Worm (Caenorhabditis elegans) whole organism, mixed stage, embryonic: Measurements from ENCODE around the gene mltn-1.
A peak's percentile ranks its signal among the peaks of the same experiment; 100 is the strongest.

Experiments used
- M03D4.4 ChIP-seq: sonication (generic microtip); optimal IDR thresholded peaks from 2 replicates; lab custom pipeline; 2017; ENCODE audit warnings: mild to moderate bottlenecking, missing genetic modification characterization, missing compliant biosample characterization
- bed-3 ChIP-seq: fragments of 200-800 bp; sonication (Bioruptor generic); optimal IDR thresholded peaks from 3 replicates; lab custom pipeline; 2018; ENCODE audit warnings: mild to moderate bottlenecking, missing genetic modification characterization, moderate library complexity, missing compliant biosample characterization
- blmp-1 ChIP-seq: fragments of 150-350 bp; optimal IDR thresholded peaks from 2 replicates; lab custom pipeline; 2014; ENCODE audit warnings: missing biosample characterization, missing genetic modification characterization
- ceh-43 ChIP-seq: fragments of 200-800 bp; sonication (Bioruptor generic); optimal IDR thresholded peaks from 2 replicates; lab custom pipeline; 2018; ENCODE audit warnings: mild to moderate bottlenecking, missing genetic modification characterization, moderate library complexity, missing compliant biosample characterization
- ceh-83 ChIP-seq: fragments of 200-800 bp; sonication (Bioruptor generic); optimal IDR thresholded peaks from 2 replicates; lab custom pipeline; 2018; ENCODE audit warnings: mild to moderate bottlenecking, missing genetic modification characterization, missing compliant biosample characterization
- ces-1 ChIP-seq: fragments of 150-350 bp; optimal IDR thresholded peaks from 2 replicates; lab custom pipeline; 2014; ENCODE audit warnings: missing biosample characterization, missing genetic modification reagents, missing genetic modification characterization
- cnd-1 ChIP-seq: fragments of 200-800 bp; sonication (Bioruptor generic); optimal IDR thresholded peaks from 2 replicates; lab custom pipeline; 2018; ENCODE audit warnings: mild to moderate bottlenecking, missing genetic modification characterization, missing compliant biosample characterization
- elt-1 ChIP-seq: sonication (generic microtip); optimal IDR thresholded peaks from 2 replicates; lab custom pipeline; 2017; ENCODE audit warnings: missing genetic modification characterization, mild to moderate bottlenecking, missing compliant biosample characterization, antibody characterized with exemption, moderate library complexity, borderline replicate concordance; ENCODE audit not compliant: insufficient read depth
- elt-3 ChIP-seq: fragments of 150-350 bp; optimal IDR thresholded peaks from 2 replicates; lab custom pipeline; 2014; ENCODE audit warnings: missing biosample characterization, missing genetic modification characterization
- flh-1 ChIP-seq: fragments of 200-800 bp; sonication (Bioruptor generic); optimal IDR thresholded peaks from 2 replicates; lab custom pipeline; 2018; ENCODE audit warnings: mild to moderate bottlenecking, missing genetic modification characterization, moderate library complexity, missing compliant biosample characterization
- ham-2 ChIP-seq: fragments of 200-800 bp; sonication (Bioruptor generic); optimal IDR thresholded peaks from 2 replicates; lab custom pipeline; 2018; ENCODE audit warnings: mild to moderate bottlenecking, missing genetic modification characterization, missing compliant biosample characterization
- hlh-1 ChIP-seq: fragments of 150-350 bp; optimal IDR thresholded peaks from 2 replicates; lab custom pipeline; 2014; ENCODE audit warnings: missing biosample characterization, missing genetic modification reagents, missing genetic modification characterization
- lin-32 ChIP-seq: fragments of 200-800 bp; sonication (Bioruptor generic); optimal IDR thresholded peaks from 2 replicates; lab custom pipeline; 2018; ENCODE audit warnings: mild to moderate bottlenecking, missing genetic modification characterization, missing compliant biosample characterization
- lsy-2 ChIP-seq: fragments of 150-350 bp; optimal IDR thresholded peaks from 2 replicates; lab custom pipeline; 2014; ENCODE audit warnings: missing biosample characterization, missing genetic modification characterization
- mep-1 ChIP-seq: fragments of 150-350 bp; optimal IDR thresholded peaks from 2 replicates; lab custom pipeline; 2017; ENCODE audit warnings: missing biosample characterization, missing genetic modification reagents, missing genetic modification characterization, inconsistent platforms
- mls-2 ChIP-seq: sonication (generic microtip); optimal IDR thresholded peaks from 2 replicates; lab custom pipeline; 2016; ENCODE audit warnings: mild to moderate bottlenecking, missing genetic modification characterization, moderate library complexity, missing compliant biosample characterization
- nhr-12 ChIP-seq: fragments of 150-350 bp; optimal IDR thresholded peaks from 2 replicates; lab custom pipeline; 2014; ENCODE audit warnings: missing biosample characterization, missing genetic modification characterization
- nhr-2 ChIP-seq: fragments of 150-350 bp; optimal IDR thresholded peaks from 2 replicates; lab custom pipeline; 2014; ENCODE audit warnings: missing biosample characterization, missing genetic modification characterization
- nhr-237 ChIP-seq: fragments of 150-350 bp; optimal IDR thresholded peaks from 2 replicates; lab custom pipeline; 2014; ENCODE audit warnings: missing biosample characterization, missing genetic modification characterization
- nhr-28 ChIP-seq: fragments of 150-350 bp; optimal IDR thresholded peaks from 2 replicates; lab custom pipeline; 2014; ENCODE audit warnings: missing biosample characterization, missing genetic modification characterization
- nhr-76 ChIP-seq: sonication (generic microtip); optimal IDR thresholded peaks from 2 replicates; lab custom pipeline; 2017; ENCODE audit warnings: missing biosample characterization, missing genetic modification characterization
- pha-4 ChIP-seq: fragments of 150-350 bp; optimal IDR thresholded peaks from 2 replicates; lab custom pipeline; 2018; ENCODE audit warnings: missing biosample characterization, missing genetic modification reagents, missing genetic modification characterization
- sem-2 ChIP-seq: fragments of 200-800 bp; sonication (Bioruptor generic); optimal IDR thresholded peaks from 2 replicates; lab custom pipeline; 2018; ENCODE audit warnings: mild to moderate bottlenecking, missing genetic modification characterization, missing compliant biosample characterization
- snpc-4 ChIP-seq: fragments of 150-350 bp; optimal IDR thresholded peaks from 2 replicates; lab custom pipeline; 2014; ENCODE audit warnings: missing biosample characterization, missing genetic modification characterization
- sptf-1 ChIP-seq: sonication (generic microtip); optimal IDR thresholded peaks from 2 replicates; lab custom pipeline; 2017; ENCODE audit warnings: mild to moderate bottlenecking, missing genetic modification characterization, moderate library complexity, missing compliant biosample characterization
- tbx-8 ChIP-seq: fragments of 200-800 bp; sonication (Bioruptor generic); optimal IDR thresholded peaks from 2 replicates; lab custom pipeline; 2018; ENCODE audit warnings: mild to moderate bottlenecking, missing genetic modification characterization, moderate library complexity, missing compliant biosample characterization
- unc-120 ChIP-seq: sonication (generic microtip); optimal IDR thresholded peaks from 2 replicates; lab custom pipeline; 2017; ENCODE audit warnings: missing genetic modification characterization, missing compliant biosample characterization; ENCODE audit not compliant: poor library complexity, severe bottlenecking
- unc-39 ChIP-seq: fragments of 150-350 bp; optimal IDR thresholded peaks from 2 replicates; lab custom pipeline; 2014; ENCODE audit warnings: missing biosample characterization, missing genetic modification characterization
- zip-8 ChIP-seq: fragments of 150-350 bp; optimal IDR thresholded peaks from 2 replicates; lab custom pipeline; 2014; ENCODE audit warnings: missing biosample characterization, missing genetic modification characterization
- ztf-11 ChIP-seq: fragments of 150-350 bp; optimal IDR thresholded peaks from 2 replicates; lab custom pipeline; 2014; ENCODE audit warnings: missing biosample characterization, missing genetic modification characterization

mltn-1 gene

ce11 chrII:13170696-13171095, 25.7 kb upstream of the mltn-1 start:
- TF ChIP-seq snpc-4 (tag; lab: Kevin White, UChicago), result no peak
- no peak for TF ChIP-seq nhr-237 (tag; lab: Kevin White, UChicago)
- no peak for TF ChIP-seq sem-2 (GFP tag; lab: Kevin White, UChicago)
- no peak for TF ChIP-seq bed-3 (GFP tag; lab: Kevin White, UChicago)
- TF ChIP-seq nhr-28 (tag; lab: Kevin White, UChicago), result no peak
- no peak for TF ChIP-seq ham-2 (GFP tag; lab: Kevin White, UChicago)
- TF ChIP-seq lsy-2 (tag; lab: Kevin White, UChicago), result no peak
- TF ChIP-seq hlh-1 (tag; lab: Kevin White, UChicago), result no peak
- TF ChIP-seq elt-1 (tag; lab: Kevin White, UChicago), result no peak
- no peak for TF ChIP-seq zip-8 (tag; lab: Kevin White, UChicago)
- TF ChIP-seq ztf-11, result no peak
- TF ChIP-seq cnd-1 (tag; lab: Kevin White, UChicago), result no peak
- no peak for TF ChIP-seq ces-1 (GFP tag; lab: Kevin White, UChicago)
- no peak for TF ChIP-seq nhr-76 (tag; lab: Kevin White, UChicago)
- no peak for TF ChIP-seq tbx-8 (GFP tag; lab: Kevin White, UChicago)
- TF ChIP-seq blmp-1, result no peak

DNA sequence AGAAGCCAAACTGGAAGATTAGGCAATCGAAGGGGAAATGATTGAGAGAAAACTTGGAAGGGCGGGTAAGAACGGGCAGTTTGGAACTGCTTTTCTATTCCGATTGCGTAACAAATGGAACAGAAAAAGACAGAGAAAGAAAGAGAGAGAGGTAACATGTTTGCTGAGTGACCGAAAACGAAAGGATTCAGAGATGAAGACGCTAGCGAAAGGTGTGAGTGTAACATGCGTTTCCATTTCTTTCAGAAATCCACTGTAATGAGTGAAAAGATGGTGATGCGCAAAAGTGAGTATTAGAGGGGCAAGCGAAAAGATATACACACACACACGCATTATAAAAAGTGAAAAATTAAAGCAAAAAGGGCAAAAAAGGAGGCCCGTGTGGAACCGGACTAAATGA, 22.5 kb upstream of the mltn-1 start:
- TF ChIP-seq nhr-2 (tag; lab: Kevin White, UChicago), result no peak
- TF ChIP-seq sptf-1 (tag; lab: Kevin White, UChicago), result no peak
- TF ChIP-seq ztf-11, result no peak
- TF ChIP-seq ham-2 (GFP tag; lab: Kevin White, UChicago), result no peak
- no peak for TF ChIP-seq lsy-2 (tag; lab: Kevin White, UChicago)
- no peak for TF ChIP-seq M03D4.4 (tag; lab: Kevin White, UChicago)
- TF ChIP-seq zip-8 (tag; lab: Kevin White, UChicago), result peak; percentile 32
- TF ChIP-seq bed-3 (GFP tag; lab: Kevin White, UChicago), result no peak
- TF ChIP-seq pha-4 (tag; lab: Kevin White, UChicago), result no peak
- no peak for TF ChIP-seq mls-2 (tag; lab: Kevin White, UChicago)
- TF ChIP-seq blmp-1, result peak; percentile 79

DNA sequence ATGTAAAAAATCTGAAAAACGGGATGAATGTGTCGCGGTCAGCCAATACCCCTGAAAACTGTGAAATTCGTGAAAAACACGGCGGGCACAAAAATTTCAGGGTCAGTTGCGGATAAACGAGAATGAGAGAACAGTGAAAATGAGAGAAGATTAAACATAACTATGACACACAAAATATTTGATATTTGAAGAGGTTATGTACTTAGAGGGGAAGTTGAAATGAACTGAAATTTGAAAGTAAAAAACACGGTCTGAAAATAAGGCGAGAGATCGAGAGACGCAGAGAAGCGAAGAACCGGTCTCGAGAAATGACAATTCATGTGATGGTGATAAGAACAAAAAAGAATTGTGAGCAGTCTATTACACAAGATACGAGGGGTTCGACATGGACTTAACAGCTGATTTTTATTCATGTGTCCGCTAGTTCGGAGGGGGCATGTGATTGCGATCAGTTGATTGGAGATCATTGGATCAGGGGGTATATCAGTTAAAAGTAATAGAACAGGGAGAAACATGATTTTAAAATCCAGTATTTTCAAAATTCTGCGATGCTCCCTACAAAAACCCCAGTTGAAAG, 20.7 kb upstream of the mltn-1 start, which contains the start of gene moe-3:
Gene moe-3, minus strand, starts transcription at position 51 of the 577 bp plus-strand sequence.
- TF ChIP-seq nhr-28 (tag; lab: Kevin White, UChicago) (no peak), ceh-43 (GFP tag; lab: Kevin White, UChicago) (no peak), sptf-1 (tag; lab: Kevin White, UChicago) (no peak), elt-3 (tag; lab: Kevin White, UChicago) (no peak)
- TF ChIP-seq, all 35 proteins: peak for 0

DNA sequence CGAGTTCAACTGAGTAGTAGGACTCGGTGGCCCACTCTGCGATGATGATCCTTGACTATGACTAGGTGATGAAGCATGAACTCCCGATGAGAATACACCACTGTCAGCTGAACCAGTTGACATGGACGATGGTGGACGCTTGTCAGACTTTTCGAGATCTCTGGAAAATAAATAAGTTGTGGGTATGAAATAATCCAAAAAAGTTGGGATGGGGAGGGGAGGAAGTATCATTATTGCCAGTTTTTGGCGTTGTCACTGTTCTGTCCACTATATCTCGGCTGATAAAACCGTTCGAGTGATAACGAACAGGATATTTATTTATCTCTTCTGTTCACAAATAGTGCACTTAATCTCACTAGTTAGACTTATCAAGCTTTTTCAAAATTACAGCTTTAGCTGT, 19.0 kb upstream of the mltn-1 start:
- TF ChIP-seq nhr-12 (no peak), snpc-4 (tag; lab: Kevin White, UChicago) (no peak), M03D4.4 (tag; lab: Kevin White, UChicago) (no peak), lin-32 (GFP tag; lab: Kevin White, UChicago) (no peak), elt-1 (tag; lab: Kevin White, UChicago) (no peak), bed-3 (GFP tag; lab: Kevin White, UChicago) (no peak), unc-39 (tag; lab: Kevin White, UChicago) (no peak)

DNA sequence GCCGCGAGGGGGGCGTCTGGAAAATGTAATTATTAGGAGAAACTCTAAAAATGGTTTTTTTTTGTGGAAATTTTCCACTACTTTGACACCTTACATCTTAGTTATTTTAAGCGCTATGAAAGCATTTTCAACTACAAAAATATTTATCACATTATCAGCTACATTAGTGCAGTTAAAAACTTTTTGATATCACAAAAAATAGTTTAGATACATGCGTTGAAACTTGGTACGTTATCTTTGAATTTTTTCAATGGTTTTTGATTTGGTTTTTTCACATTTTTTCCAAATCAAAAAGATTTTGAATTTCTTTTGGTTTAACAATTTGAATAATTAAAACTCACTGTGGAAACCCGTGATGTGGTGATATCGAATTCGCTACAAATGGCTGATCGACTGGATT, 18.0 kb upstream of the mltn-1 start:
- TF ChIP-seq unc-120 (tag; lab: Kevin White, UChicago) (no peak), lsy-2 (tag; lab: Kevin White, UChicago) (no peak), ceh-83 (no peak), cnd-1 (tag; lab: Kevin White, UChicago) (no peak), nhr-28 (tag; lab: Kevin White, UChicago) (no peak), mep-1 (tag; lab: Kevin White, UChicago) (no peak), tbx-8 (GFP tag; lab: Kevin White, UChicago) (no peak), sem-2 (GFP tag; lab: Kevin White, UChicago) (no peak), unc-39 (tag; lab: Kevin White, UChicago) (no peak), flh-1 (GFP tag; lab: Kevin White, UChicago) (no peak)
